Worm (Caenorhabditis elegans): ENCODE results near the gene fbxa-105.

DNA sequence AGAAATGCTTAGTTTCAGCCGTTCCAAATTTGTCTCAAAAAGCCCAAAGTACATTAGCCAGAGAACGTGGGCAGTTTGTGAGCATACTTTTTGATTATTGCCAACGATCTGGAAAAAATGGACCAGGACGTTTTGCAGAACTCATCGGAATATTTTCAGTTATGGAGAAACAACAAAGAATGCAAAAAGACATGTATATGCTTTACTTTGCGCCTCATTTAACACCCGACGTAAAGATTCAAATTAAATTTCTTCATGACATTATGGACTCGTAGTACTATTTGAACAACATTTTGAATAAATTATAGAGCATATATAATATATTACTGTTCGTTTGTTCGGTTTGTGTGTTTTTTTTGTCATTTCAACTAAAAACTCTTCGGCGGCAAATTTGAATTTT lies 48.3 kb downstream of the fbxa-105 start, which contains the start of gene srh-244:
- TF ChIP-seq snpc-4 (tag; optimal IDR thresholded peaks at IDR 0.05) (no peak), ama-1 (optimal IDR thresholded peaks at IDR 0.05) (no peak), nhr-20 (tag; optimal IDR thresholded peaks at IDR 0.05) (no peak), unc-130 (tag; optimal IDR thresholded peaks at IDR 0.05) (no peak), xbp-1 (tag; optimal IDR thresholded peaks at IDR 0.05) (no peak), nhr-28 (tag; optimal IDR thresholded peaks at IDR 0.05) (no peak), nhr-76 (tag; optimal IDR thresholded peaks at IDR 0.05) (no peak), fos-1 (tag; optimal IDR thresholded peaks at IDR 0.05) (no peak), elt-2 (tag; optimal IDR thresholded peaks at IDR 0.05) (no peak), nhr-85 (tag) (no peak), hpl-2 (GFP tag; optimal IDR thresholded peaks at IDR 0.05) (no peak), pqm-1 (tag; optimal IDR thresholded peaks at IDR 0.05) (no peak), mdl-1 (tag; optimal IDR thresholded peaks at IDR 0.05) (no peak), efl-1 (optimal IDR thresholded peaks at IDR 0.05) (no peak), efl-1 (GFP tag; optimal IDR thresholded peaks at IDR 0.05 in 1 of 2) (no peak)

Measured in whole organism, L1 larva.